Fruit fly (Drosophila melanogaster) whole organism, prepupa: ENCODE data around the gene CG43163.

Experiments
- Blimp-1 ChIP-seq: fragments of 200-800 bp; sonication (Bioruptor generic); optimal IDR thresholded peaks from 3 replicates; lab custom pipeline; 2017; ENCODE audit warnings: missing biosample characterization, missing genetic modification characterization, mild to moderate bottlenecking, moderate library complexity, missing genetic modification reagents
- CG10631 ChIP-seq: fragments of 200-800 bp; sonication (Bioruptor generic); optimal IDR thresholded peaks from 2 replicates; lab custom pipeline; 2016; ENCODE audit warnings: missing biosample characterization, missing genetic modification characterization
- CG11294 ChIP-seq: fragments of 200-800 bp; sonication (Bioruptor generic); IDR thresholded peaks from 2 replicates; pipeline ENCODE4 v1.3.6; 2022; ENCODE audit warnings: missing biosample characterization, missing genetic modification characterization
- CG11762 ChIP-seq: fragments of 200-800 bp; sonication (Bioruptor generic); optimal IDR thresholded peaks from 3 replicates; lab custom pipeline; 2016; ENCODE audit warnings: missing biosample characterization, missing genetic modification characterization; ENCODE audit not compliant: insufficient read depth
- CG15336 ChIP-seq: fragments of 200-800 bp; sonication (Bioruptor generic); IDR thresholded peaks from 2 replicates; pipeline ENCODE4 v1.3.6; 2022; ENCODE audit warnings: missing biosample characterization, missing genetic modification characterization
- CG1621 ChIP-seq: fragments of 200-800 bp; sonication (Bioruptor generic); optimal IDR thresholded peaks from 3 replicates; lab custom pipeline; 2018; ENCODE audit warnings: missing biosample characterization, mild to moderate bottlenecking, missing genetic modification characterization
- CG16779 ChIP-seq: fragments of 200-800 bp; sonication (Bioruptor generic); optimal IDR thresholded peaks from 3 replicates; lab custom pipeline; 2017; ENCODE audit warnings: missing biosample characterization, mild to moderate bottlenecking, missing genetic modification characterization
- CG3032 ChIP-seq: fragments of 200-800 bp; optimal IDR thresholded peaks from 2 replicates; lab custom pipeline; 2019; ENCODE audit warnings: missing biosample characterization, mild to moderate bottlenecking, missing genetic modification characterization, moderate library complexity
- CG31627 ChIP-seq: fragments of 200-800 bp; sonication (Bioruptor generic); optimal IDR thresholded peaks from 3 replicates; lab custom pipeline; 2016; ENCODE audit warnings: missing biosample characterization, missing genetic modification characterization
- CG32006 ChIP-seq: fragments of 200-800 bp; sonication (Bioruptor generic); optimal IDR thresholded peaks from 3 replicates; lab custom pipeline; 2017; ENCODE audit warnings: missing biosample characterization, mild to moderate bottlenecking, missing genetic modification characterization
- CG34406 ChIP-seq: fragments of 200-800 bp; sonication (Bioruptor generic); optimal IDR thresholded peaks from 3 replicates; lab custom pipeline; 2016; ENCODE audit warnings: missing biosample characterization, missing genetic modification characterization
- CG3919 ChIP-seq: fragments of 200-800 bp; sonication (Bioruptor generic); optimal IDR thresholded peaks from 3 replicates; lab custom pipeline; 2016; ENCODE audit warnings: missing biosample characterization, missing genetic modification characterization
- CG4318 ChIP-seq: fragments of 200-800 bp; sonication (Bioruptor generic); optimal IDR thresholded peaks from 3 replicates; lab custom pipeline; 2017; ENCODE audit warnings: missing biosample characterization, mild to moderate bottlenecking, missing genetic modification characterization
- CG6163 ChIP-seq: fragments of 200-800 bp; sonication (Bioruptor generic); IDR thresholded peaks from 3 replicates; pipeline ENCODE4 v1.3.6; 2022; ENCODE audit warnings: missing biosample characterization, missing genetic modification characterization
- CG6792 ChIP-seq: fragments of 200-800 bp; sonication (Bioruptor generic); optimal IDR thresholded peaks from 3 replicates; lab custom pipeline; 2016; ENCODE audit warnings: missing biosample characterization, missing genetic modification characterization
- CG6808 ChIP-seq: fragments of 200-800 bp; sonication (Bioruptor generic); optimal IDR thresholded peaks from 3 replicates; lab custom pipeline; 2017; ENCODE audit warnings: missing biosample characterization, missing genetic modification characterization, mild to moderate bottlenecking, moderate library complexity, missing genetic modification reagents
- CG7368 ChIP-seq: fragments of 200-800 bp; sonication (Bioruptor generic); optimal IDR thresholded peaks from 3 replicates; lab custom pipeline; 2016; ENCODE audit warnings: missing biosample characterization, missing genetic modification characterization
- CG8119 ChIP-seq: fragments of 200-800 bp; sonication (Bioruptor generic); IDR thresholded peaks from 3 replicates; pipeline ENCODE4 v1.3.6; 2022; ENCODE audit warnings: missing biosample characterization, missing genetic modification characterization
- CG8319 ChIP-seq: fragments of 200-800 bp; sonication (Bioruptor generic); optimal IDR thresholded peaks from 3 replicates; lab custom pipeline; 2016; ENCODE audit warnings: missing biosample characterization, missing genetic modification characterization
- CG9139 ChIP-seq: fragments of 200-800 bp; sonication (Bioruptor generic); optimal IDR thresholded peaks from 3 replicates; lab custom pipeline; 2017; ENCODE audit warnings: missing biosample characterization, mild to moderate bottlenecking, missing genetic modification characterization
- Eip75B ChIP-seq: fragments of 200-800 bp; sonication (Bioruptor generic); optimal IDR thresholded peaks from 3 replicates; lab custom pipeline; 2016; ENCODE audit warnings: missing biosample characterization, missing genetic modification characterization
- Eip78C ChIP-seq: fragments of 200-800 bp; sonication (Bioruptor generic); peaks from one replicate; lab custom pipeline; 2016; ENCODE audit warnings: missing biosample characterization, missing genetic modification characterization
- Eip93F ChIP-seq: fragments of 200-800 bp; sonication (Bioruptor generic); optimal IDR thresholded peaks from 2 replicates; lab custom pipeline; 2016; ENCODE audit warnings: missing biosample characterization, mild to moderate bottlenecking, missing genetic modification characterization
- Ets96B ChIP-seq: fragments of 200-800 bp; optimal IDR thresholded peaks from 2 replicates; lab custom pipeline; 2019; ENCODE audit warnings: missing biosample characterization, mild to moderate bottlenecking, missing genetic modification characterization, moderate library complexity
- Hr39 ChIP-seq: fragments of 200-800 bp; sonication (Bioruptor generic); optimal IDR thresholded peaks from 2 replicates; lab custom pipeline; 2016; ENCODE audit warnings: missing biosample characterization, missing genetic modification characterization
- Hr4 ChIP-seq: fragments of 200-800 bp; sonication (Bioruptor generic); optimal IDR thresholded peaks from 3 replicates; lab custom pipeline; 2016; ENCODE audit warnings: missing biosample characterization, missing genetic modification characterization
- Lpt ChIP-seq: fragments of 200-800 bp; sonication (Bioruptor generic); optimal IDR thresholded peaks from 3 replicates; lab custom pipeline; 2016; ENCODE audit warnings: missing biosample characterization, missing genetic modification characterization
- Met ChIP-seq: fragments of 200-800 bp; sonication (Bioruptor generic); optimal IDR thresholded peaks from 3 replicates; lab custom pipeline; 2016; ENCODE audit warnings: missing biosample characterization, missing genetic modification characterization
- OdsH ChIP-seq: fragments of 200-800 bp; sonication (Bioruptor generic); optimal IDR thresholded peaks from 3 replicates; lab custom pipeline; 2016; ENCODE audit warnings: missing biosample characterization, missing genetic modification characterization
- Smox ChIP-seq: fragments of 200-800 bp; sonication (Bioruptor generic); optimal IDR thresholded peaks from 3 replicates; lab custom pipeline; 2016; ENCODE audit warnings: missing biosample characterization, missing genetic modification characterization
- Sox14 ChIP-seq: fragments of 200-800 bp; sonication (Bioruptor generic); optimal IDR thresholded peaks from 3 replicates; lab custom pipeline; 2016; ENCODE audit warnings: missing biosample characterization, missing genetic modification characterization
- Sox15 ChIP-seq: fragments of 200-800 bp; sonication (Bioruptor generic); optimal IDR thresholded peaks from 3 replicates; lab custom pipeline; 2016; ENCODE audit warnings: missing biosample characterization, missing genetic modification characterization
- achi ChIP-seq: fragments of 200-800 bp; sonication (Bioruptor generic); optimal IDR thresholded peaks from 3 replicates; lab custom pipeline; 2016; ENCODE audit warnings: missing biosample characterization, missing genetic modification characterization
- acj6 ChIP-seq: fragments of 200-800 bp; sonication (Bioruptor generic); optimal IDR thresholded peaks from 3 replicates; lab custom pipeline; 2016; ENCODE audit warnings: missing biosample characterization, missing genetic modification characterization
- dac ChIP-seq: fragments of 200-800 bp; sonication (Bioruptor generic); optimal IDR thresholded peaks from 2 replicates; lab custom pipeline; 2017; ENCODE audit warnings: missing biosample characterization, mild to moderate bottlenecking, missing genetic modification characterization
- dsx ChIP-seq: fragments of 200-800 bp; optimal IDR thresholded peaks from 3 replicates; lab custom pipeline; 2019; ENCODE audit warnings: missing biosample characterization, mild to moderate bottlenecking, missing genetic modification characterization, moderate library complexity; ENCODE audit not compliant: poor library complexity, severe bottlenecking
- eg ChIP-seq: fragments of 200-800 bp; sonication (Bioruptor generic); IDR thresholded peaks from 3 replicates; pipeline ENCODE4 v1.3.6; 2022; ENCODE audit warnings: missing biosample characterization, missing genetic modification characterization
- esn ChIP-seq: fragments of 200-800 bp; sonication (Bioruptor generic); optimal IDR thresholded peaks from 2 replicates; lab custom pipeline; 2016; ENCODE audit warnings: missing biosample characterization, mild to moderate bottlenecking, missing genetic modification characterization, moderate library complexity
- fd85E ChIP-seq: fragments of 200-800 bp; sonication (Bioruptor generic); optimal IDR thresholded peaks from 3 replicates; lab custom pipeline; 2016; ENCODE audit warnings: missing biosample characterization, missing genetic modification characterization
- fkh ChIP-seq: fragments of 200-800 bp; sonication (Bioruptor generic); optimal IDR thresholded peaks from 3 replicates; lab custom pipeline; 2017; ENCODE audit warnings: missing biosample characterization, mild to moderate bottlenecking, missing genetic modification characterization, moderate library complexity
- lz ChIP-seq: fragments of 200-800 bp; sonication (Bioruptor generic); optimal IDR thresholded peaks from 3 replicates; lab custom pipeline; 2016; ENCODE audit warnings: missing biosample characterization, missing genetic modification characterization
- net ChIP-seq: fragments of 200-800 bp; sonication (Bioruptor generic); optimal IDR thresholded peaks from 3 replicates; lab custom pipeline; 2016; ENCODE audit warnings: missing biosample characterization, missing genetic modification characterization
- pdm3 ChIP-seq: fragments of 200-800 bp; sonication (Bioruptor generic); optimal IDR thresholded peaks from 3 replicates; lab custom pipeline; 2016; ENCODE audit warnings: missing biosample characterization, missing genetic modification characterization
- salr ChIP-seq, 2 experiments: fragments of 200-800 bp; sonication (Bioruptor generic); optimal IDR thresholded peaks; 3 replicates each; lab custom pipeline; 2016 to 2018; ENCODE audit warnings: missing biosample characterization in 2 of 2, missing genetic modification characterization in 2 of 2, mild to moderate bottlenecking in 1 of 2
- ss ChIP-seq, 2 experiments: fragments of 200-800 bp; sonication (Bioruptor generic); optimal IDR thresholded peaks; 2 replicates in 1 of 2; 3 replicates in 1 of 2; lab custom pipeline; 2017 to 2018; ENCODE audit warnings: mild to moderate bottlenecking in 2 of 2, missing biosample characterization in 2 of 2, missing genetic modification characterization in 2 of 2, moderate library complexity in 1 of 2
- svp ChIP-seq: fragments of 200-800 bp; sonication (Bioruptor generic); peaks from one replicate; lab custom pipeline; 2016; ENCODE audit warnings: missing biosample characterization, missing genetic modification characterization
- topi ChIP-seq: fragments of 200-800 bp; sonication (Bioruptor generic); optimal IDR thresholded peaks from 3 replicates; lab custom pipeline; 2016; ENCODE audit warnings: missing biosample characterization, missing genetic modification characterization

CG43163 gene

dm6 chr3L:8525691-8526421 is 18.9 kb upstream of the CG43163 start (continued):
- TF ChIP-seq esn (peak; percentile 39), CG1621 (tag; lab: Kevin White, UChicago) (no peak), net (GFP tag; lab: Kevin White, UChicago) (no peak), CG16779 (tag; lab: Kevin White, UChicago) (no peak), Ets96B (tag; lab: Kevin White, UChicago) (no peak), Met (no peak), fd85E (no peak), Lpt (GFP tag; lab: Kevin White, UChicago) (no peak), CG6163 (no peak)

- TF ChIP-seq dac (GFP tag; lab: Kevin White, UChicago) (no peak), Sox14 (GFP tag; lab: Kevin White, UChicago) (no peak), CG11294 (GFP tag; lab: Robert Waterston, UW) (no peak), esn (peak; percentile 48), CG7368 (GFP tag; lab: Kevin White, UChicago) (no peak), acj6 (GFP tag; lab: Kevin White, UChicago) (peak; percentile 9), CG1621 (tag; lab: Kevin White, UChicago) (peak; percentile 82), lz (GFP tag; lab: Kevin White, UChicago) (peak; percentile 23), CG6163 (no peak), Eip93F (GFP tag; lab: Kevin White, UChicago) (no peak), CG10631 (GFP tag; lab: Kevin White, UChicago) (no peak), CG34406 (GFP tag; lab: Kevin White, UChicago) (peak; percentile 19), CG4318 (GFP tag; lab: Kevin White, UChicago) (no peak), eg (no peak), CG11762 (no peak), CG31627 (peak; percentile 30), ss (GFP tag; optimal IDR thresholded peaks at IDR 0.05; lab: Kevin White, UChicago) (no peak), topi (GFP tag; lab: Kevin White, UChicago) (peak; percentile 40), Eip75B (GFP tag; lab: Kevin White, UChicago) (no peak), net (GFP tag; lab: Kevin White, UChicago) (no peak), svp (GFP tag; lab: Kevin White, UChicago) (peak; percentile 82), salr (GFP tag; optimal IDR thresholded peaks at IDR 0.05; lab: Kevin White, UChicago) (peak in 1 of 2 experiments; percentile 37), Smox (no peak), Eip78C (GFP tag; lab: Kevin White, UChicago) (peak; percentile 45), dsx (GFP tag; lab: Kevin White, UChicago) (peak; percentile 39), CG32006 (GFP tag; lab: Kevin White, UChicago) (peak; percentile 38), CG15336 (GFP tag; lab: Robert Waterston, UW) (0 out of 2 replicates have a peak, but pooled peaks have one; percentile 10), CG6808 (no peak), CG3032 (peak; percentile 33), Blimp-1 (GFP tag; lab: Kevin White, UChicago) (no peak), CG8319 (no peak), Hr4 (GFP tag; lab: Kevin White, UChicago) (no peak), CG8119 (no peak), Sox15 (GFP tag; lab: Kevin White, UChicago) (no peak), fkh (GFP tag; lab: Kevin White, UChicago) (no peak), achi (GFP tag; lab: Kevin White, UChicago) (peak; percentile 58), CG9139 (GFP tag; lab: Kevin White, UChicago) (no peak), Met (no peak), CG3919 (GFP tag; lab: Kevin White, UChicago) (no peak), fd85E (no peak), CG6792 (GFP tag; lab: Kevin White, UChicago) (peak; percentile 19), OdsH (GFP tag; lab: Kevin White, UChicago) (no peak), Hr39 (GFP tag; lab: Kevin White, UChicago) (peak; percentile 7), pdm3 (peak; percentile 22)
These were observed 18.1 kb upstream of the CG43163 start, which contains the start of the genes GstO1 and foi for dm6 chr3L:8524816-8525625. GstO1 (minus strand) TSS chr3L:8524866. foi (plus strand) TSS chr3L:8525244.
